Worm (Caenorhabditis elegans): ENCODE results near the gene str-63.
"Not testable (repeated sequence)": the region's sequence is repeated elsewhere in the genome, so short reads cannot be mapped to it uniquely, and the experiment has no call there.

The str-63 gene

ce11 chrV:3346434-3347019, 4.8 kb upstream of the str-63 start, which contains the start of gene fbxa-65:
TSS of gene fbxa-65 (minus strand) at chrV:3346484.
- TF ChIP-seq unc-62 (GFP tag; optimal IDR thresholded peaks at IDR 0.05) = no peak

DNA sequence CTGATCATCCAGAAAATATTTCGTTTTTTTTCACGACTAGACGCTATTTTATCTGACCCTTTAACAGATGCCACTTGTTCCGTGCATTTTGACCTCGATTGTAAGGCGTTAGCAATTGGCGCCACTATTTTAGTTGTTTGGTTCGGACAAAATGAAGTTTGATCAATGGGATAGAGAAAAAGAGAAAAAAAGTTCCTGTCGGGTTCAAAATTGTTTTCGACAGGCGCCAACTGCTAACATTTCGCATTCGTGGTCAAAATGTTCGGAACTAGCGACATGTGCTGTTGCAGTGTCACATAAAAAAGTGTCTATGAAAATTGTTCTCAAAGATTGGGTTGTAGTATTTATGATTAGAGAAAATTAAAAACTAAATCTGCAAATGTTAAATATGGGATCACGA, 3.9 kb upstream of the str-63 start:
- TF ChIP-seq unc-62 (GFP tag; optimal IDR thresholded peaks at IDR 0.05) = no peak

ce11 chrV:3349877-3350276, 1.5 kb upstream of the str-63 start, which contains the start of gene C17B7.15:
TSS of gene C17B7.15 (plus strand) at chrV:3350177.
- TF ChIP-seq unc-62 (GFP tag; optimal IDR thresholded peaks at IDR 0.05) = no peak

DNA sequence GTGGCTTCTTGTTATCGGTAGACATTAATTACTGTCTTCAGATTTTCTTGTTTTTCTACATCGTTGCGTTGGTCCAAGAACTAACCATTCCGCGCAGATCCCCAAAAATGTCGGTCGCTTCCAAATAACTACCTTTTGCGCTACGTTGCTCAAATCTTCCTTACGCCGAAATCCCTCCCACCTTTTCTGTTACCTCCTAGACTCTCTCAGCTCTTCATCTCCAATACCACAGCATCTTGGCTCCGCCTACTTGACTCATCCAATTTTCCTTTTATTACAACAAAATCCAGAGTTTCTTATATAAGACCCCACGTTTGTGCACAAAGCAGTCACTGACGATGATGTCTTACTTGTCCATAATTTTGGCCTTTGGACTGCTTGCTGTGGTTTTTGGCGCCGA, 1.6 kb downstream of the str-63 start, which contains the start of gene C17B7.12:
Gene C17B7.12, plus strand, starts transcription at position 301 of the 400 bp plus-strand sequence.
- no peak for TF ChIP-seq unc-62 (GFP tag; optimal IDR thresholded peaks at IDR 0.05)

ce11 chrV:3355544-3355943, 4.2 kb downstream of the str-63 start:
- TF ChIP-seq unc-62 (GFP tag; optimal IDR thresholded peaks at IDR 0.05) = no peak

ce11 chrV:3357106-3357505, 5.7 kb downstream of the str-63 start, which contains the start of gene scrm-3:
TSS of gene scrm-3 (minus strand) at chrV:3357206.
- TF ChIP-seq unc-62 (GFP tag; optimal IDR thresholded peaks at IDR 0.05) = no peak

DNA sequence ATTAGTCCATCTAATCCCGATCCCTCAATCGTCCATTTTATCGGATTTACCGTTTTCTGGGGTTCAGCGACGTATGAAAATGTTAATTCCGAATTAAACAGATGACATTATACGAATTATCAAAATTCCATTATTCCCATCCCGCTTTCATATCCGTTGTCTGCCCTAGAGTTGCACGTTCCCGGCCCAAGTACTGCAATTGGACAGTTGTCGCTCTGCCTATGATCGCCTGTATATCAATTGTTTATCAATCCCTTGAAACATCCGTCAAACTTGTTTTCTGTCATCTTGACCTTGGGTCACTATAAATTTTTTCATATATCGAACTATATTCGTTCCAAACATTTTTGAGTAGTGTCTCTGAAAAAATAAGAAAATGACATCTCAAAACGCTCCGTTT, 6.9 kb downstream of the str-63 start, which contains the start of gene C04E12.5:
Gene C04E12.5, plus strand, starts transcription at position 301 of the 400 bp plus-strand sequence.
- TF ChIP-seq unc-62 (GFP tag; optimal IDR thresholded peaks at IDR 0.05) = no peak

- TF ChIP-seq unc-62 (GFP tag; optimal IDR thresholded peaks at IDR 0.05) = no peak
Measured at ce11 chrV:3361633-3362032, 10.3 kb downstream of the str-63 start.

ce11 chrV:3362475-3362874, 11.1 kb downstream of the str-63 start, which contains the start of gene C04E12.4:
TSS of gene C04E12.4 (plus strand) at chrV:3362775.
- TF ChIP-seq unc-62 (GFP tag; optimal IDR thresholded peaks at IDR 0.05) = no peak

DNA sequence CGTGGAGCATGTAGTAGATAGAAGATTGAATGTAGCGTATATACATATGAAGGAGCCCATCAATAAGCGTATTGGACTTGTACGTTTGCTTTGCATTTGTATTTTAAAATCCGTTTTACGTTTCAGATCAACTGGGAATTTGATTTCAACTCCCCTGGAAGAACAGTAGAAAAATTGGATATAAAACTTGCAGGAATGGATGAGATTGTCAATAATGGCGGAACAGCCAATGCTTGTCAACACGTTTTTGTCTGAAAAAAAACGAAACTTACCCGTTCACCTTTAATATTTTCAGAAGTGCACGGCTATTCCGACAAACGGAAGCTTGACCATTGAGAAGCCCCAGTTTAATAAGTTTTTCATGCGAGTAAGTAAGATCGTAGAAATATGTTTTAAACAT, 16.4 kb downstream of the str-63 start, which contains the start of gene C04E12.2:
Gene C04E12.2, plus strand, starts transcription at position 301 of the 400 bp plus-strand sequence.
- not testable (repeated sequence) for TF ChIP-seq unc-62 (GFP tag; optimal IDR thresholded peaks at IDR 0.05)

ce11 chrV:3372673-3373072, 21.3 kb downstream of the str-63 start, which contains the start of gene srx-121:
TSS of gene srx-121 (minus strand) at chrV:3372773.
- TF ChIP-seq unc-62 (GFP tag; optimal IDR thresholded peaks at IDR 0.05) = no peak

DNA sequence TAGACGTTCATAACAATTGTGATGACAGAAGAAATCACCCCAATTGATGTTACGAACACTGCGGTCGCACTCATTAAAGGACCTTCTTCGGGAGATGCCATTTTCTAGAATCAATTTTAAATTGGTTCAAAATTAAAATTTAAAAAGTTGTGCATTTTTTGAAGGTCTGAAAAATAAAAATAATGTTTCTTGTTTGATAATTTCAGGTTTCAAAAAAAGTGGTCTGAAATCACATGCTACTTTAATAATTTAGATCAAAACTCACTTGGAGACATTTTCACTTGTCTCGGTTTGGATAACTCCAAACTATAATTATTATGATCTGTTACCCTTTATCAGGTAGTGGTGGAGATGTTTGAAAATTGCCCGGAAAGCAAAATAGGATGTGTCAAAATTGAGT, 25.6 kb downstream of the str-63 start, which contains the start of gene srbc-2:
Gene srbc-2, minus strand, starts transcription at position 101 of the 400 bp plus-strand sequence.
- no peak for TF ChIP-seq unc-62 (GFP tag; optimal IDR thresholded peaks at IDR 0.05)

- no peak for TF ChIP-seq unc-62 (GFP tag; optimal IDR thresholded peaks at IDR 0.05)
Measured at ce11 chrV:3388299-3388698, 36.9 kb downstream of the str-63 start.

ce11 chrV:3391005-3391404, 39.6 kb downstream of the str-63 start:
- no peak for TF ChIP-seq unc-62 (GFP tag; optimal IDR thresholded peaks at IDR 0.05)

DNA sequence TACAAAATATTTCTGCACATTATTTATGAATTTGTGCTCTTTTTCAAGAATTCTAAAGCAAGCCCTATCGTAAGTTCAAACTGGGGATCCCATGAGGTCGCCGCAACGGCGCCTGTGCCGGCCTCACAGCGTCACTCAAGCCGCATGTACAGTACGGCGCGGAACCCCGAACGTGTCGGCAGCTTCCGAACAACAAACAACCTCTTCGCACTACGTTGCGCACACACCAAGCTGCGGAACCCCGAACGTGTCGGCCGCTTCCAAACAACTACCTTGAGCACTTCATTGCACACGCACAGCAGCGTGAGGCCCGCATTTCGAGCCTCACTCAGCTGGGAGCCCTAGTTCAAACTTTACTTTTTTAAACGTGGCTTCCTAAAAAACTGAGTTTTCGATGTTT, 42.7 kb downstream of the str-63 start:
- no peak for TF ChIP-seq unc-62 (GFP tag; optimal IDR thresholded peaks at IDR 0.05)

- TF ChIP-seq unc-62 (GFP tag; optimal IDR thresholded peaks at IDR 0.05) = no peak
Measured at ce11 chrV:3394694-3395240, 43.4 kb downstream of the str-63 start, which contains the start of gene T20D4.15. TSS of gene T20D4.15 (minus strand) at chrV:3394744.

DNA sequence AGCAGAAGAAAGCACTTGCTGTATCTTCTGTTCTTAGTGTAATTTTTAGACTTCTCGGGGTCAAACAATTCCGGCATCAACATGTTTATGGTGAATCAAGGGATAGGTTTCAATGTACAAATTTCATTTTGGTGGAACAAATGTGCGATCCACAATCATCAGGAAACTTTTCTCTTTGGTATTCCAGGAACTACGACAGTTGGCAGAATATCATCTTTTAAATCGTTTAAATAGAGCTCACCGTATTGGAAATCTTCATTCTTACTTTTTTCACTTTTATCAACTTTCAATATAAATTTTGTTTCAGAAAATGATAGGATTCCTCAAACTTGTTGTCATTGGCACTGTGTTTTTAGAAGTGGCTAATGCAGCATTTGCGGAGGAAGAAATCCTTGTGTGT, 45.4 kb downstream of the str-63 start, which contains the start of gene T20D4.12:
Gene T20D4.12, plus strand, starts transcription at position 301 of the 400 bp plus-strand sequence.
- TF ChIP-seq unc-62 (GFP tag; optimal IDR thresholded peaks at IDR 0.05) = not testable (repeated sequence)

Measured in whole organism, dauer.